Worm (Caenorhabditis elegans) whole organism, early embryonic: ENCODE results near the gene crh-1.

ENCODE experiments used
- B0310.2 ChIP-seq: sonication (generic microtip); optimal IDR thresholded peaks from 2 replicates; lab custom pipeline; 2016; ENCODE audit warnings: mild to moderate bottlenecking, missing genetic modification characterization, missing compliant biosample characterization
- F13C5.2 ChIP-seq: sonication (generic microtip); optimal IDR thresholded peaks from 2 replicates; lab custom pipeline; 2017; ENCODE audit warnings: mild to moderate bottlenecking, missing genetic modification characterization, inconsistent platforms, missing compliant biosample characterization
- aly-1 ChIP-seq: sonication (generic microtip); optimal IDR thresholded peaks from 2 replicates; lab custom pipeline; 2016; ENCODE audit warnings: missing genetic modification characterization, missing compliant biosample characterization
- ama-1 ChIP-seq: fragments of 150-350 bp; optimal IDR thresholded peaks from 2 replicates; lab custom pipeline; 2014
- ceh-13 ChIP-seq: fragments of 200-800 bp; sonication (Bioruptor generic); optimal IDR thresholded peaks from 2 replicates; lab custom pipeline; 2018; ENCODE audit warnings: mild to moderate bottlenecking, missing genetic modification characterization, missing compliant biosample characterization
- ceh-36 ChIP-seq: sonication (generic microtip); optimal IDR thresholded peaks from 2 replicates; lab custom pipeline; 2016; ENCODE audit warnings: missing genetic modification characterization, inconsistent platforms, missing compliant biosample characterization
- ets-7 ChIP-seq: sonication (generic microtip); optimal IDR thresholded peaks from 2 replicates; lab custom pipeline; 2016; ENCODE audit warnings: missing genotype, missing genetic modification characterization, missing compliant biosample characterization
- flt-1 ChIP-seq: fragments of 200-800 bp; sonication (Bioruptor generic); IDR thresholded peaks from 2 replicates; pipeline ENCODE4 v1.3.6; 2022; ENCODE audit warnings: missing genetic modification characterization, missing compliant biosample characterization
- hmbx-1 ChIP-seq: sonication (generic microtip); optimal IDR thresholded peaks from 2 replicates; lab custom pipeline; 2016; ENCODE audit warnings: mild to moderate bottlenecking, missing genetic modification characterization, missing compliant biosample characterization
- hmg-4 ChIP-seq: fragments of 200-800 bp; sonication (Bioruptor generic); optimal IDR thresholded peaks from 2 replicates; lab custom pipeline; 2018; ENCODE audit warnings: mild to moderate bottlenecking, missing genetic modification characterization, missing compliant biosample characterization
- hnd-1 ChIP-seq: sonication (generic microtip); optimal IDR thresholded peaks from 2 replicates; lab custom pipeline; 2016; ENCODE audit warnings: missing genetic modification characterization, missing compliant biosample characterization
- pes-1 ChIP-seq: fragments of 200-800 bp; sonication (Bioruptor generic); IDR thresholded peaks from 2 replicates; pipeline ENCODE4 v1.3.6; 2022; ENCODE audit warnings: missing genetic modification reagents, missing genetic modification characterization, missing compliant biosample characterization
- scrt-1 ChIP-seq: fragments of 200-800 bp; sonication (Bioruptor generic); IDR thresholded peaks from 2 replicates; pipeline ENCODE4 v1.3.6; 2022; ENCODE audit warnings: missing genetic modification characterization, missing compliant biosample characterization
- sea-1 ChIP-seq: fragments of 200-800 bp; sonication (Bioruptor generic); conservative IDR thresholded peaks from 2 replicates; pipeline ENCODE4 v1.3.6; 2022; ENCODE audit warnings: missing genetic modification characterization, missing compliant biosample characterization
- tbx-11 ChIP-seq: fragments of 200-800 bp; sonication (Bioruptor generic); IDR thresholded peaks from 2 replicates; pipeline ENCODE4 v1.3.6; 2022; ENCODE audit warnings: missing genetic modification characterization, missing compliant biosample characterization
- tbx-37 ChIP-seq: fragments of 200-800 bp; sonication (Bioruptor generic); conservative IDR thresholded peaks from 2 replicates; pipeline ENCODE4 v1.3.6; 2022; ENCODE audit warnings: missing genetic modification reagents, missing genetic modification characterization, missing compliant biosample characterization
- tra-4 ChIP-seq: sonication (generic microtip); optimal IDR thresholded peaks from 2 replicates; lab custom pipeline; 2017; ENCODE audit warnings: missing genetic modification characterization, missing compliant biosample characterization

crh-1 gene

ce11 chrIII:11684770-11685169 lies 27.2 kb downstream of the crh-1 start:
- TF ChIP-seq tbx-37 (GFP tag; lab: Robert Waterston, UW): no peak
- no peak for TF ChIP-seq tbx-11 (GFP tag; lab: Robert Waterston, UW)

ce11 chrIII:11689303-11689702 lies 31.7 kb downstream of the crh-1 start:
- TF ChIP-seq scrt-1 (GFP tag; lab: Robert Waterston, UW) (no peak), tra-4 (tag; lab: Kevin White, UChicago) (no peak), ceh-13 (no peak), ama-1 (lab: Kevin White, UChicago) (no peak), aly-1 (no peak), F13C5.2 (tag; lab: Kevin White, UChicago) (no peak), sea-1 (GFP tag; lab: Robert Waterston, UW) (no peak), B0310.2 (tag; lab: Kevin White, UChicago) (no peak), tbx-11 (GFP tag; lab: Robert Waterston, UW) (no peak), tbx-37 (GFP tag; lab: Robert Waterston, UW) (no peak), flt-1 (GFP tag; lab: Robert Waterston, UW) (no peak), hnd-1 (tag; lab: Kevin White, UChicago) (no peak), hmg-4 (GFP tag; lab: Kevin White, UChicago) (no peak), ceh-36 (tag; lab: Kevin White, UChicago) (no peak), pes-1 (no peak)

ce11 chrIII:11689887-11690286 lies 32.3 kb downstream of the crh-1 start:
- TF ChIP-seq aly-1 (no peak), tbx-37 (GFP tag; lab: Robert Waterston, UW) (no peak), sea-1 (GFP tag; lab: Robert Waterston, UW) (no peak), flt-1 (GFP tag; lab: Robert Waterston, UW) (no peak), tbx-11 (GFP tag; lab: Robert Waterston, UW) (no peak), hnd-1 (tag; lab: Kevin White, UChicago) (no peak), tra-4 (tag; lab: Kevin White, UChicago) (no peak), ama-1 (lab: Kevin White, UChicago) (no peak), F13C5.2 (tag; lab: Kevin White, UChicago) (no peak), scrt-1 (GFP tag; lab: Robert Waterston, UW) (no peak), ets-7 (tag; lab: Kevin White, UChicago) (no peak), ceh-13 (no peak), hmbx-1 (tag; lab: Kevin White, UChicago) (no peak), ceh-36 (tag; lab: Kevin White, UChicago) (no peak), pes-1 (no peak), hmg-4 (GFP tag; lab: Kevin White, UChicago) (no peak)

ce11 chrIII:11692380-11692779 lies 34.8 kb downstream of the crh-1 start:
- TF ChIP-seq hmg-4 (GFP tag; lab: Kevin White, UChicago): no peak
- no peak for TF ChIP-seq scrt-1 (GFP tag; lab: Robert Waterston, UW)
- TF ChIP-seq aly-1: no peak
- no peak for TF ChIP-seq flt-1 (GFP tag; lab: Robert Waterston, UW)
- no peak for TF ChIP-seq hnd-1 (tag; lab: Kevin White, UChicago)
- TF ChIP-seq ets-7 (tag; lab: Kevin White, UChicago): no peak
- TF ChIP-seq tbx-37 (GFP tag; lab: Robert Waterston, UW): no peak
- TF ChIP-seq tra-4 (tag; lab: Kevin White, UChicago): no peak
- TF ChIP-seq F13C5.2 (tag; lab: Kevin White, UChicago): no peak
- no peak for TF ChIP-seq B0310.2 (tag; lab: Kevin White, UChicago)
- TF ChIP-seq tbx-11 (GFP tag; lab: Robert Waterston, UW): no peak
- no peak for TF ChIP-seq hmbx-1 (tag; lab: Kevin White, UChicago)
- TF ChIP-seq ama-1 (lab: Kevin White, UChicago): no peak

- no peak for TF ChIP-seq hmbx-1 (tag; lab: Kevin White, UChicago)
- no peak for TF ChIP-seq tra-4 (tag; lab: Kevin White, UChicago)
- 0 out of 2 replicates have a peak, but pooled peaks have one; percentile 9 for TF ChIP-seq scrt-1 (GFP tag; lab: Robert Waterston, UW)
- no peak for TF ChIP-seq ets-7 (tag; lab: Kevin White, UChicago)
Observed at ce11 chrIII:11694506-11694947, 37.0 kb downstream of the crh-1 start.

ce11 chrIII:11694975-11695374 lies 37.4 kb downstream of the crh-1 start, which contains the start of gene Y41C4A.22:
Gene Y41C4A.22, plus strand, starts transcription at chrIII:11695275.
- TF ChIP-seq B0310.2 (tag; lab: Kevin White, UChicago) (no peak), tbx-37 (GFP tag; lab: Robert Waterston, UW) (no peak), ceh-36 (tag; lab: Kevin White, UChicago) (no peak), hmbx-1 (tag; lab: Kevin White, UChicago) (no peak), sea-1 (GFP tag; lab: Robert Waterston, UW) (no peak), ceh-13 (no peak), scrt-1 (GFP tag; lab: Robert Waterston, UW) (no peak), F13C5.2 (tag; lab: Kevin White, UChicago) (no peak), aly-1 (no peak), hnd-1 (tag; lab: Kevin White, UChicago) (no peak), pes-1 (no peak), tbx-11 (GFP tag; lab: Robert Waterston, UW) (no peak)

- TF ChIP-seq hmg-4 (GFP tag; lab: Kevin White, UChicago): no peak
- TF ChIP-seq tbx-11 (GFP tag; lab: Robert Waterston, UW): no peak
- no peak for TF ChIP-seq pes-1
- no peak for TF ChIP-seq sea-1 (GFP tag; lab: Robert Waterston, UW)
- TF ChIP-seq hmbx-1 (tag; lab: Kevin White, UChicago): no peak
- TF ChIP-seq ets-7 (tag; lab: Kevin White, UChicago): no peak
- no peak for TF ChIP-seq aly-1
- no peak for TF ChIP-seq flt-1 (GFP tag; lab: Robert Waterston, UW)
- no peak for TF ChIP-seq ama-1 (lab: Kevin White, UChicago)
- no peak for TF ChIP-seq B0310.2 (tag; lab: Kevin White, UChicago)
- TF ChIP-seq tra-4 (tag; lab: Kevin White, UChicago): no peak
- no peak for TF ChIP-seq ceh-13
- TF ChIP-seq hnd-1 (tag; lab: Kevin White, UChicago): no peak
- TF ChIP-seq tbx-37 (GFP tag; lab: Robert Waterston, UW): no peak
- no peak for TF ChIP-seq F13C5.2 (tag; lab: Kevin White, UChicago)
- TF ChIP-seq ceh-36 (tag; lab: Kevin White, UChicago): no peak
- TF ChIP-seq scrt-1 (GFP tag; lab: Robert Waterston, UW): no peak
Observed at ce11 chrIII:11696273-11696672, 38.7 kb downstream of the crh-1 start, which contains the start of gene Y41C4A.6. Gene Y41C4A.6, plus strand, starts transcription at chrIII:11696573.
